Worm (Caenorhabditis elegans): ENCODE measurements around the gene agt-1.

Gene agt-1

DNA sequence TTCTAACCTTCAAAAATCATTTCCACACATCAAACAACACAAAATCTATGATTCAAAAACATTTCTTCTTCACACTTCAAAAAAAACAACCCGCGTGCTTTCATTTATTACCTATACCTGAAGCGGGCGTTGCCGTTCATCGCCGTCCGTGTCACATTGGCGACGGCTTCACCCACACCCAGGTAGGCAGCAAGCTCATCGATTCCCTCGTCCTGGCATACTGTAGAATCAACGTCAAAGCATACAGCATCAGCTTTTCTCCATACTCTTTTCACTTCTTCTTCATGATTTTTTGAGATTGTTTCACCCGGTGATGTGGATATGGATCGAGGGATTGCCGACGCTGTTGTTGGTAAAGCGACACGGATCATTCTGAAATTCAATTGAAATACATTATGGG lies 23.0 kb upstream of the agt-1 start:
- TF ChIP-seq athp-1 (tag; optimal IDR thresholded peaks at IDR 0.05) = no peak
- TF ChIP-seq dox-1 (GFP tag; IDR thresholded peaks at IDR 0.05) = 0 out of 2 replicates have a peak, but pooled peaks have one; percentile 28
- TF ChIP-seq lir-1 (GFP tag; conservative IDR thresholded peaks at IDR 0.05) = no peak
- TF ChIP-seq ztf-26 (tag; optimal IDR thresholded peaks at IDR 0.05) = peak; percentile 35
- TF ChIP-seq hsf-1 (GFP tag; IDR thresholded peaks at IDR 0.05) = 0 out of 2 replicates have a peak, but pooled peaks have one; percentile 40
- TF ChIP-seq egl-44 (GFP tag; IDR thresholded peaks at IDR 0.05) = no peak
- no peak for TF ChIP-seq nhr-90 (tag; optimal IDR thresholded peaks at IDR 0.05)
- no peak for TF ChIP-seq tlf-1 (GFP tag; optimal IDR thresholded peaks at IDR 0.05)
- TF ChIP-seq snpc-1.1 (tag; optimal IDR thresholded peaks at IDR 0.05; ENCODE audit: insufficient read depth) = no peak
- peak; percentile 67 for TF ChIP-seq zim-3 (tag; optimal IDR thresholded peaks at IDR 0.05)
- TF ChIP-seq tbp1 (GFP tag; optimal IDR thresholded peaks at IDR 0.05) = no peak
- no peak for TF ChIP-seq aptf-3 (GFP tag; IDR thresholded peaks at IDR 0.05)
- TF ChIP-seq ceh-91 (GFP tag; IDR thresholded peaks at IDR 0.05) = no peak
- TF ChIP-seq attf-5 (GFP tag; optimal IDR thresholded peaks at IDR 0.05) = no peak
- no peak for TF ChIP-seq Y95B8A.8 (GFP tag; IDR thresholded peaks at IDR 0.05)
- TF ChIP-seq B0336.3 (GFP tag; IDR thresholded peaks at IDR 0.05) = no peak
- TF ChIP-seq snpc-3.4 (tag; optimal IDR thresholded peaks at IDR 0.05) = no peak
- no peak for TF ChIP-seq F57A8.1 (GFP tag; optimal IDR thresholded peaks at IDR 0.05)

DNA sequence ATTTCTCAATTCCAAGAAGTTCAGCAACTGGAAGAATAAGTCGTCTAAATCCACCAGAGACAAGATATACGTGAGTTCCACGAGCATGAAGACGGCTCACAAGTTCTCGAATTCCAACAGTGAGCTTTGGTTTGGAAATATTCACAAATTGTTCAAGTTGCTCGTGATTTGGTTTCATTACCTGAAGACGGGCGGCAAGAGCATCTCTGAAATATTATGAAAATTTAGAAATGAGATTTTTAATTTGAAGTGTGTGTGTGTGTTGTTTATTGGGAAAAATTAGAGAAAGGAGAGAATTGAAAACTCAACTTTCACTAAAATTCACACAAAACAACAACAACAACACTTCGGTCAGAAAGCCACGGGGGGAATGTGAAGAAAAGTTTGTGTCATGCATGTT lies 21.6 kb upstream of the agt-1 start:
- TF ChIP-seq repo-1 (tag; optimal IDR thresholded peaks at IDR 0.05) (peak; percentile 52), ekl-4 (GFP tag; IDR thresholded peaks at IDR 0.05) (no peak)

DNA sequence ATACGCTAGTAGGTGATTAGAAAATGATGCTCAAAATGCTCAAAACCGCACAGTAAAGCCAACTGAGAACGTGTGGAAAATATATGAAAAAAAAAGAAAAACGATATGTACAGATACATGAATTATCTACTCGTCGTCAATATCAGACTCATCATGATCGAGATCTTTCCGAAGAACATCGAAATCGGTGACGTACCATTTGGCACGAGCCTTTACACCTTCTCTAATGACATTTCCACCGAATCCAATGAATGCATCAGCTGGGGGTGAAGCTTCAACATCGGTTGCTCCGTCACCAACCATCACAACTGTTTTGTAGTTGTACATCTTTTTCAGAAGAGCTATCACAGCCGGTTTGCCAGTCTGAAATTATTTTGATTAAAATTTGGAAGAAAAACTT lies 20.0 kb upstream of the agt-1 start:
- TF ChIP-seq F23B12.7 (tag; optimal IDR thresholded peaks at IDR 0.05; ENCODE audit: insufficient read depth) = no peak
- TF ChIP-seq athp-1 (tag; optimal IDR thresholded peaks at IDR 0.05) = no peak
- TF ChIP-seq madf-10 (tag; optimal IDR thresholded peaks at IDR 0.05) = no peak
- TF ChIP-seq pbrm-1 (GFP tag; IDR thresholded peaks at IDR 0.05) = 0 out of 2 replicates have a peak, but pooled peaks have one; percentile 6
- TF ChIP-seq hlh-12 (tag; optimal IDR thresholded peaks at IDR 0.05) = no peak
- TF ChIP-seq ZK185.1 (tag; optimal IDR thresholded peaks at IDR 0.05; ENCODE audit: poor library complexity, severe bottlenecking) = peak; percentile 74
- no peak for TF ChIP-seq tbx-9 (tag; optimal IDR thresholded peaks at IDR 0.05; ENCODE audit: borderline replicate concordance)
- no peak for TF ChIP-seq rec-8 (tag; optimal IDR thresholded peaks at IDR 0.05)
- no peak for TF ChIP-seq lin-54 (GFP tag; optimal IDR thresholded peaks at IDR 0.05)

ce11 chrIV:13388779-13389178 lies 19.6 kb upstream of the agt-1 start:
- TF ChIP-seq tlf-1 (GFP tag; optimal IDR thresholded peaks at IDR 0.05) = peak; percentile 29
- TF ChIP-seq aptf-2 (GFP tag; conservative IDR thresholded peaks at IDR 0.05) = no peak
- TF ChIP-seq C17E4.6 (GFP tag; IDR thresholded peaks at IDR 0.05) = no peak
- no peak for TF ChIP-seq efl-1 (GFP tag; optimal IDR thresholded peaks at IDR 0.05)
- no peak for TF ChIP-seq attf-3 (GFP tag; conservative IDR thresholded peaks at IDR 0.05)
- no peak for TF ChIP-seq bed-1 (GFP tag; IDR thresholded peaks at IDR 0.05)
- TF ChIP-seq sea-2 (GFP tag; IDR thresholded peaks at IDR 0.05) = no peak
- TF ChIP-seq T26A5.8 (tag; optimal IDR thresholded peaks at IDR 0.05) = no peak
- TF ChIP-seq Y67H2A.10 (GFP tag; conservative IDR thresholded peaks at IDR 0.05) = no peak
- TF ChIP-seq hmg-1.2 (GFP tag; IDR thresholded peaks at IDR 0.05) = peak; percentile 21
- TF ChIP-seq cebp-2 (GFP tag; IDR thresholded peaks at IDR 0.05) = 0 out of 2 replicates have a peak, but pooled peaks have one; percentile 32
- no peak for TF ChIP-seq akir-1 (GFP tag; optimal IDR thresholded peaks at IDR 0.05)
- no peak for TF ChIP-seq zfh-2 (GFP tag; conservative IDR thresholded peaks at IDR 0.05)
- peak; percentile 67; the same call in 1 of the 2 replicates for TF ChIP-seq Y56A3A.18 (GFP tag; IDR thresholded peaks at IDR 0.05)
- no peak for TF ChIP-seq fkh-3 (tag; optimal IDR thresholded peaks at IDR 0.05)
- TF ChIP-seq F22D6.2 (tag; optimal IDR thresholded peaks at IDR 0.05) = peak; percentile 29
- TF ChIP-seq repo-1 (tag; optimal IDR thresholded peaks at IDR 0.05) = peak; percentile 82
- no peak; the same call in 1 of the 2 replicates for TF ChIP-seq Y95B8A.8 (GFP tag; IDR thresholded peaks at IDR 0.05)
- peak; percentile 51 for TF ChIP-seq mcd-1 (GFP tag; IDR thresholded peaks at IDR 0.05)
- no peak for TF ChIP-seq egl-18 (GFP tag; IDR thresholded peaks at IDR 0.05)
